Worm (Caenorhabditis elegans): ENCODE results near the gene C54F6.17.

ce11 chrV:7547479-7547878 is 20.2 kb downstream of the C54F6.17 start, which contains the start of gene ftn-1:
- TF ChIP-seq snpc-4 (GFP tag; optimal IDR thresholded peaks at IDR 0.05) (no peak), snpc-4 (tag; optimal IDR thresholded peaks at IDR 0.05) (no peak), sea-2 (GFP tag; IDR thresholded peaks at IDR 0.05) (no peak), egrh-3 (GFP tag; IDR thresholded peaks at IDR 0.05) (no peak), pha-4 (tag; optimal IDR thresholded peaks at IDR 0.05) (no peak), mes-4 (tag; optimal IDR thresholded peaks at IDR 0.05) (no peak), bed-2 (GFP tag; IDR thresholded peaks at IDR 0.05) (no peak), ama-1 (optimal IDR thresholded peaks at IDR 0.05) (no peak), ama-1 (GFP tag; optimal IDR thresholded peaks at IDR 0.05) (no peak), nhr-90 (tag; optimal IDR thresholded peaks at IDR 0.05) (no peak), tbp1 (GFP tag; optimal IDR thresholded peaks at IDR 0.05) (no peak)
